Fruit fly (Drosophila melanogaster) S2 (cell line): Measurements from ENCODE around the gene CG43391.

Experiments used
- CG8478 ChIP-seq: fragments of >200 bp; optimal IDR thresholded peaks from 2 replicates; lab custom pipeline; 2018
- CTCF ChIP-seq, 2 experiments: fragments of >200 bp; optimal IDR thresholded peaks; 2 replicates each; lab custom pipeline; 2018

- TF ChIP-seq CTCF (optimal IDR thresholded peaks at IDR 0.05; lab: Kevin White, UChicago) (no peak), CG8478 (lab: Kevin White, UChicago) (no peak)
Measured at dm6 chr3L:11604227-11604626, 23.4 kb upstream of the CG43391 start.
